Fruit fly (Drosophila melanogaster): Measurements from ENCODE around the gene CG31221.

- TF ChIP-seq CG8478 (optimal IDR thresholded peaks at IDR 0.05) (no peak), CTCF (optimal IDR thresholded peaks at IDR 0.05) (no peak)
These were observed 96.7 kb downstream of the CG31221 start for dm6 chr3R:19509186-19509522.
